Worm (Caenorhabditis elegans): ENCODE data around the gene mdt-27.

DNA sequence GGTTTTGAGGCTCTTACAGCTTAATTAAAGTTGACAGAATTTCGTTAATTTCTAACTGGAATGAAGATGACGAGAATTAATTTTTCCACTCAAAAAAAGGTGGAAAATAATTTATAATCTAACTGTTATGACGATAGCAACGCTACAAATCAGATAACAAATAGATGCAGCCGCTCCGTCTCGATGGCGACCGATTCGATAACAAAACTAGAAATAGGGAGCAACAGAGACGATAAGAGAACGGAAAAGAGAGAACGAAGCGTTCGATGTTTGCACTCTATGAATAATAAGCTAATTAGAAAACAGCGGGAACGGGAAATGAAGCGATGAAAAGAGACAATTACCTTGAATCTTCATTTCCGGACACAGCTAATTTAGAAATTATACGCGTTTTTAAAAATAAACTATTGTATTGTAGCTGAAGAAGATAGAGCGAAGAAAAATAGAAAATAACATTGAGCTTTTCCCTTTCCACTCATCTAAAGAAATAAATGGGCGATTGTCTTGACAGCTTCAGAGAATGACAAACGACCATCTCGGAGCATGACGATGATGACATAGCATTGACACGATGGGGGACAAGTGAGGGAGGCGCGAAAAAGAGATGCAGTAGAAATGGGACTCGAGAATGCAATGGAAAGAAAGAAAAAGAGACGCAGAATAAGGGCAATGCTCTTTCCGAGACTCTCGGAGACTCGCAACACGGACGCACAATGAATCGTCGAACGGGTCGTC, 5.4 kb upstream of the mdt-27 start:
- TF ChIP-seq jun-1 (tag; optimal IDR thresholded peaks at IDR 0.05) (no peak), lin-15B (tag; optimal IDR thresholded peaks at IDR 0.05) (peak; percentile 5), nhr-12 (tag; optimal IDR thresholded peaks at IDR 0.05) (no peak)
